Fruit fly (Drosophila melanogaster): ENCODE results near the gene CG42526.

Gene CG42526

dm6 chr3L:9452422-9452821 is 17.2 kb upstream of the CG42526 start (continued):
- TF ChIP-seq grn (GFP tag; optimal IDR thresholded peaks at IDR 0.05) (peak; percentile 94), CG3995 (GFP tag; optimal IDR thresholded peaks at IDR 0.05) (no peak), bigmax (GFP tag; optimal IDR thresholded peaks at IDR 0.05) (no peak), vnd (GFP tag; IDR thresholded peaks at IDR 0.05; ENCODE audit: partially characterized antibody) (no peak), TFAM (GFP tag; optimal IDR thresholded peaks at IDR 0.05) (no peak), sd (tag; optimal IDR thresholded peaks at IDR 0.05) (peak; percentile 14), CG15073 (GFP tag; optimal IDR thresholded peaks at IDR 0.05) (no peak), pum (GFP tag; optimal IDR thresholded peaks at IDR 0.05) (no peak), mirr (GFP tag; optimal IDR thresholded peaks at IDR 0.05) (peak; percentile 95), zfh2 (GFP tag; optimal IDR thresholded peaks at IDR 0.05) (no peak), Hr51 (GFP tag; optimal IDR thresholded peaks at IDR 0.05) (no peak), CG34376 (GFP tag; optimal IDR thresholded peaks at IDR 0.05) (peak; percentile 85), CG17385 (GFP tag; optimal IDR thresholded peaks at IDR 0.05) (no peak), CG31365 (tag; optimal IDR thresholded peaks at IDR 0.05) (no peak), CG7928 (GFP tag; optimal IDR thresholded peaks at IDR 0.05) (no peak), Spps (tag; optimal IDR thresholded peaks at IDR 0.05) (no peak), psq (GFP tag; optimal IDR thresholded peaks at IDR 0.05) (no peak), Hey (tag; optimal IDR thresholded peaks at IDR 0.05) (peak; percentile 90), CG4617 (GFP tag; optimal IDR thresholded peaks at IDR 0.05; ENCODE audit: borderline replicate concordance) (no peak), h (optimal IDR thresholded peaks at IDR 0.05) (no peak), Lim3 (GFP tag; IDR thresholded peaks at IDR 0.05) (no peak), eve (GFP tag; optimal IDR thresholded peaks at IDR 0.05) (no peak), Scr (GFP tag; IDR thresholded peaks at IDR 0.05; ENCODE audit: partially characterized antibody) (no peak), ttk (GFP tag; IDR thresholded peaks at IDR 0.05) (no peak), stc (GFP tag; IDR thresholded peaks at IDR 0.05) (no peak), twi (tag; optimal IDR thresholded peaks at IDR 0.05) (no peak), CG7963 (GFP tag; IDR thresholded peaks at IDR 0.05; ENCODE audit: partially characterized antibody) (no peak), H15 (GFP tag; IDR thresholded peaks at IDR 0.05) (no peak), bbx (GFP tag; IDR thresholded peaks at IDR 0.05; ENCODE audit: partially characterized antibody) (0 out of 2 replicates have a peak, but pooled peaks have one; percentile 31), B-H1 (GFP tag; IDR thresholded peaks at IDR 0.05) (no peak), sug (tag; optimal IDR thresholded peaks at IDR 0.05) (peak; percentile 77), ab (GFP tag; optimal IDR thresholded peaks at IDR 0.05) (no peak), H2.0 (GFP tag; IDR thresholded peaks at IDR 0.05) (no peak), Med (GFP tag) (peak; percentile 57), CG1647 (GFP tag; optimal IDR thresholded peaks at IDR 0.05) (no peak), CG15011 (GFP tag; optimal IDR thresholded peaks at IDR 0.05) (no peak), CG32767 (GFP tag; IDR thresholded peaks at IDR 0.05) (no peak), CG3847 (GFP tag; IDR thresholded peaks at IDR 0.05) (no peak), Pdp1 (GFP tag; optimal IDR thresholded peaks at IDR 0.05) (peak in 1 of 2 experiments; percentile 28), CG11560 (tag; IDR thresholded peaks at IDR 0.05) (no peak), Ravus (GFP tag; IDR thresholded peaks at IDR 0.05) (no peak), CG13424 (tag; optimal IDR thresholded peaks at IDR 0.05) (no peak), cwo (GFP tag; optimal IDR thresholded peaks at IDR 0.05) (peak; percentile 63)
